Worm (Caenorhabditis elegans): ENCODE results near the gene K02F6.5.
"Not testable (repeated sequence)": the region's sequence is repeated elsewhere in the genome, so short reads cannot be mapped to it uniquely, and the experiment has no call there.

ce11 chrII:2570384-2570964 lies 35.9 kb downstream of the K02F6.5 start:
- TF ChIP-seq ama-1 (optimal IDR thresholded peaks at IDR 0.05); jun-1 (tag; optimal IDR thresholded peaks at IDR 0.05); nhr-77 (tag; optimal IDR thresholded peaks at IDR 0.05); nhr-25 (tag; optimal IDR thresholded peaks at IDR 0.05): not testable (repeated sequence)
